Worm (Caenorhabditis elegans) whole organism, L4 larva: ENCODE measurements around the gene srw-71.

Experiments
- F26F4.8 ChIP-seq: fragments of 200-800 bp; sonication (Bioruptor generic); conservative IDR thresholded peaks from 2 replicates; pipeline ENCODE4 v1.3.6; 2022; ENCODE audit warnings: missing genetic modification characterization, missing compliant biosample characterization
- F37D6.2 ChIP-seq: sonication (generic microtip); optimal IDR thresholded peaks from 2 replicates; lab custom pipeline; 2016; ENCODE audit warnings: mild to moderate bottlenecking, missing genetic modification characterization, missing compliant biosample characterization
- T26A8.4 ChIP-seq: fragments of 200-800 bp; sonication (Bioruptor generic); IDR thresholded peaks from 2 replicates; pipeline ENCODE4 v1.3.6; 2022; ENCODE audit warnings: missing genetic modification characterization, missing compliant biosample characterization
- Y105C5A.15 ChIP-seq: fragments of 200-800 bp; sonication (Bioruptor generic); IDR thresholded peaks from 2 replicates; pipeline ENCODE4 v1.3.6; 2022; ENCODE audit warnings: missing genetic modification characterization, missing compliant biosample characterization
- ZK337.2 ChIP-seq: fragments of 200-800 bp; sonication (Bioruptor generic); IDR thresholded peaks from 2 replicates; pipeline ENCODE4 v1.3.6; 2022; ENCODE audit warnings: missing genetic modification reagents, missing genetic modification characterization, missing compliant biosample characterization
- ZK546.5 ChIP-seq, 2 experiments: sonication (generic microtip); optimal IDR thresholded peaks; 2 replicates each; lab custom pipeline; 2017; ENCODE audit warnings: missing biosample characterization in 2 of 2, missing genetic modification characterization in 2 of 2
- aha-1 ChIP-seq: fragments of 150-350 bp; peaks from one replicate; lab custom pipeline; 2014; ENCODE audit warnings: missing biosample characterization, missing genetic modification characterization
- arid-1 ChIP-seq: fragments of 200-800 bp; sonication (Bioruptor generic); conservative IDR thresholded peaks from 2 replicates; pipeline ENCODE4 v1.3.6; 2022; ENCODE audit warnings: missing genetic modification reagents, missing genetic modification characterization, missing compliant biosample characterization
- ceh-82 ChIP-seq: sonication (generic microtip); optimal IDR thresholded peaks from 2 replicates; lab custom pipeline; 2017; ENCODE audit warnings: missing biosample characterization, missing genetic modification characterization
- ces-1 ChIP-seq: fragments of 150-350 bp; sonication (generic microtip); optimal IDR thresholded peaks from 4 replicates; lab custom pipeline; 2014; ENCODE audit warnings: missing biosample characterization, missing genetic modification reagents, missing genetic modification characterization
- egl-43 ChIP-seq: fragments of 200-800 bp; sonication (Bioruptor generic); IDR thresholded peaks from 2 replicates; pipeline ENCODE4 v1.3.6; 2022; ENCODE audit warnings: missing genetic modification reagents, missing genetic modification characterization, missing compliant biosample characterization
- lin-13 ChIP-seq: fragments of 150-350 bp; optimal IDR thresholded peaks from 2 replicates; lab custom pipeline; 2014; ENCODE audit warnings: missing biosample characterization, missing genetic modification reagents, missing genetic modification characterization
- lin-38 ChIP-seq: fragments of 200-800 bp; sonication (Bioruptor generic); IDR thresholded peaks from 2 replicates; pipeline ENCODE4 v1.3.6; 2022; ENCODE audit warnings: missing genetic modification reagents, missing genetic modification characterization, missing compliant biosample characterization
- nhr-111 ChIP-seq: fragments of 200-800 bp; sonication (Bioruptor generic); optimal IDR thresholded peaks from 2 replicates; lab custom pipeline; 2018; ENCODE audit warnings: mild to moderate bottlenecking, missing genetic modification characterization, missing compliant biosample characterization
- nhr-6 ChIP-seq: fragments of 150-350 bp; optimal IDR thresholded peaks from 2 replicates; lab custom pipeline; 2014; ENCODE audit warnings: missing biosample characterization, missing genetic modification characterization
- pha-4 ChIP-seq, 2 experiments: fragments of 150-350 bp in 1 of 2; fragments of 200-800 bp in 1 of 2; sonication (Bioruptor generic) in 1 of 2; IDR thresholded peaks in 1 of 2; optimal IDR thresholded peaks in 1 of 2; 2 replicates each; pipeline versions ENCODE4 v1.3.6 to Lab custom; 2014 to 2022; ENCODE audit warnings: missing genetic modification characterization in 2 of 2, missing genetic modification reagents in 2 of 2, missing biosample characterization in 1 of 2, missing compliant biosample characterization in 1 of 2
- snpc-1.2 ChIP-seq: fragments of 200-800 bp; sonication (Bioruptor generic); IDR thresholded peaks from 2 replicates; pipeline ENCODE4 v1.3.6; 2022; ENCODE audit warnings: missing genetic modification reagents, missing genetic modification characterization, missing compliant biosample characterization
- ztf-11 ChIP-seq: fragments of 150-350 bp; optimal IDR thresholded peaks from 2 replicates; lab custom pipeline; 2014; ENCODE audit warnings: missing biosample characterization, missing genetic modification characterization
- ztf-7 ChIP-seq: fragments of 150-350 bp; optimal IDR thresholded peaks from 2 replicates; lab custom pipeline; 2014; ENCODE audit warnings: missing biosample characterization, missing genetic modification characterization

The srw-71 gene

ce11 chrV:7381008-7381407 lies 49.9 kb downstream of the srw-71 start, which contains the start of gene C03G6.17:
Gene C03G6.17 (minus strand): TSS chrV:7381108.
- TF ChIP-seq ces-1 (GFP tag; lab: Kevin White, UChicago) (no peak), aha-1 (tag; lab: Kevin White, UChicago) (peak; percentile 22), F37D6.2 (tag; lab: Kevin White, UChicago) (no peak), nhr-111 (no peak)

ce11 chrV:7379384-7379783 lies 51.5 kb downstream of the srw-71 start, which contains the start of gene srsx-24:
Gene srsx-24 (minus strand): TSS chrV:7379484.
- TF ChIP-seq ZK546.5 (tag; optimal IDR thresholded peaks at IDR 0.05; lab: Kevin White, UChicago) = no peak
- TF ChIP-seq T26A8.4 = no peak
- TF ChIP-seq snpc-1.2 = no peak
- TF ChIP-seq Y105C5A.15 (GFP tag; lab: Robert Waterston, UW) = no peak
- no peak for TF ChIP-seq ZK337.2
- TF ChIP-seq F26F4.8 = no peak
- no peak for TF ChIP-seq F37D6.2 (tag; lab: Kevin White, UChicago)
- TF ChIP-seq nhr-6 (tag; lab: Kevin White, UChicago) = no peak
- TF ChIP-seq lin-13 = no peak
- TF ChIP-seq ztf-7 (tag; lab: Kevin White, UChicago) = no peak
- no peak for TF ChIP-seq egl-43
- TF ChIP-seq arid-1 (GFP tag; lab: Robert Waterston, UW) = no peak
- TF ChIP-seq lin-38 (GFP tag; lab: Robert Waterston, UW) = no peak
- TF ChIP-seq ztf-11 (tag; lab: Kevin White, UChicago) = no peak
- no peak for TF ChIP-seq pha-4 (GFP tag; IDR thresholded peaks at IDR 0.05; lab: Robert Waterston, UW)
- TF ChIP-seq pha-4 (tag; optimal IDR thresholded peaks at IDR 0.05; lab: Kevin White, UChicago) = no peak
- TF ChIP-seq ceh-82 = no peak
